Fruit fly (Drosophila melanogaster) whole organism, adult: Measurements from ENCODE around the gene SdicC.

Source experiments
- CG7045 ChIP-seq: fragments of 200-800 bp; sonication (Bioruptor generic); optimal IDR thresholded peaks from 2 replicates; lab custom pipeline; 2017; ENCODE audit warnings: missing biosample characterization, mild to moderate bottlenecking, missing genetic modification characterization
- Hr96 ChIP-seq: fragments of 200-800 bp; sonication (Bioruptor generic); optimal IDR thresholded peaks from 2 replicates; lab custom pipeline; 2016; ENCODE audit warnings: missing biosample characterization, missing genetic modification characterization
- Mnt ChIP-seq: fragments of 200-800 bp; sonication (Bioruptor generic); optimal IDR thresholded peaks from 2 replicates; lab custom pipeline; 2016; ENCODE audit warnings: missing biosample characterization, mild to moderate bottlenecking, missing genetic modification characterization

- peak; percentile 63 for TF ChIP-seq Mnt
- no peak for TF ChIP-seq CG7045
- peak; percentile 57 for TF ChIP-seq Hr96
Observed at dm6 chrX:20169898-20170297, 47.2 kb downstream of the SdicC start, which contains the start of the genes CG9581 and CG9578.
